Worm (Caenorhabditis elegans) whole organism, mixed stage, embryonic: Measurements from ENCODE around the gene znf-598.
A peak's percentile ranks its signal among the peaks of the same experiment; 100 is the strongest.
"Not testable (repeated sequence)": the region's sequence is repeated elsewhere in the genome, so short reads cannot be mapped to it uniquely, and the experiment has no call there.

Experiments
- M03D4.4 ChIP-seq: sonication (generic microtip); optimal IDR thresholded peaks from 2 replicates; lab custom pipeline; 2017; ENCODE audit warnings: mild to moderate bottlenecking, missing genetic modification characterization, missing compliant biosample characterization
- bed-3 ChIP-seq: fragments of 200-800 bp; sonication (Bioruptor generic); optimal IDR thresholded peaks from 3 replicates; lab custom pipeline; 2018; ENCODE audit warnings: mild to moderate bottlenecking, missing genetic modification characterization, moderate library complexity, missing compliant biosample characterization
- blmp-1 ChIP-seq: fragments of 150-350 bp; optimal IDR thresholded peaks from 2 replicates; lab custom pipeline; 2014; ENCODE audit warnings: missing biosample characterization, missing genetic modification characterization
- ceh-39 ChIP-seq: fragments of 150-350 bp; optimal IDR thresholded peaks from 2 replicates; lab custom pipeline; 2014; ENCODE audit warnings: missing biosample characterization, missing genetic modification characterization
- ceh-43 ChIP-seq: fragments of 200-800 bp; sonication (Bioruptor generic); optimal IDR thresholded peaks from 2 replicates; lab custom pipeline; 2018; ENCODE audit warnings: mild to moderate bottlenecking, missing genetic modification characterization, moderate library complexity, missing compliant biosample characterization
- ceh-83 ChIP-seq: fragments of 200-800 bp; sonication (Bioruptor generic); optimal IDR thresholded peaks from 2 replicates; lab custom pipeline; 2018; ENCODE audit warnings: mild to moderate bottlenecking, missing genetic modification characterization, missing compliant biosample characterization
- ces-1 ChIP-seq: fragments of 150-350 bp; optimal IDR thresholded peaks from 2 replicates; lab custom pipeline; 2014; ENCODE audit warnings: missing biosample characterization, missing genetic modification reagents, missing genetic modification characterization
- cnd-1 ChIP-seq: fragments of 200-800 bp; sonication (Bioruptor generic); optimal IDR thresholded peaks from 2 replicates; lab custom pipeline; 2018; ENCODE audit warnings: mild to moderate bottlenecking, missing genetic modification characterization, missing compliant biosample characterization
- elt-1 ChIP-seq: sonication (generic microtip); optimal IDR thresholded peaks from 2 replicates; lab custom pipeline; 2017; ENCODE audit warnings: missing genetic modification characterization, mild to moderate bottlenecking, missing compliant biosample characterization, antibody characterized with exemption, moderate library complexity, borderline replicate concordance; ENCODE audit not compliant: insufficient read depth
- flh-1 ChIP-seq: fragments of 200-800 bp; sonication (Bioruptor generic); optimal IDR thresholded peaks from 2 replicates; lab custom pipeline; 2018; ENCODE audit warnings: mild to moderate bottlenecking, missing genetic modification characterization, moderate library complexity, missing compliant biosample characterization
- ham-2 ChIP-seq: fragments of 200-800 bp; sonication (Bioruptor generic); optimal IDR thresholded peaks from 2 replicates; lab custom pipeline; 2018; ENCODE audit warnings: mild to moderate bottlenecking, missing genetic modification characterization, missing compliant biosample characterization
- hlh-1 ChIP-seq: fragments of 150-350 bp; optimal IDR thresholded peaks from 2 replicates; lab custom pipeline; 2014; ENCODE audit warnings: missing biosample characterization, missing genetic modification reagents, missing genetic modification characterization
- lsy-2 ChIP-seq: fragments of 150-350 bp; optimal IDR thresholded peaks from 2 replicates; lab custom pipeline; 2014; ENCODE audit warnings: missing biosample characterization, missing genetic modification characterization
- mab-5 ChIP-seq: fragments of 150-350 bp; optimal IDR thresholded peaks from 2 replicates; lab custom pipeline; 2014; ENCODE audit warnings: missing biosample characterization, missing genetic modification characterization
- mep-1 ChIP-seq: fragments of 150-350 bp; optimal IDR thresholded peaks from 2 replicates; lab custom pipeline; 2017; ENCODE audit warnings: missing biosample characterization, missing genetic modification reagents, missing genetic modification characterization, inconsistent platforms
- nhr-12 ChIP-seq: fragments of 150-350 bp; optimal IDR thresholded peaks from 2 replicates; lab custom pipeline; 2014; ENCODE audit warnings: missing biosample characterization, missing genetic modification characterization
- nhr-2 ChIP-seq: fragments of 150-350 bp; optimal IDR thresholded peaks from 2 replicates; lab custom pipeline; 2014; ENCODE audit warnings: missing biosample characterization, missing genetic modification characterization
- nhr-28 ChIP-seq: fragments of 150-350 bp; optimal IDR thresholded peaks from 2 replicates; lab custom pipeline; 2014; ENCODE audit warnings: missing biosample characterization, missing genetic modification characterization
- nhr-76 ChIP-seq: sonication (generic microtip); optimal IDR thresholded peaks from 2 replicates; lab custom pipeline; 2017; ENCODE audit warnings: missing biosample characterization, missing genetic modification characterization
- pha-4 ChIP-seq: fragments of 150-350 bp; optimal IDR thresholded peaks from 2 replicates; lab custom pipeline; 2018; ENCODE audit warnings: missing biosample characterization, missing genetic modification reagents, missing genetic modification characterization
- sem-2 ChIP-seq: fragments of 200-800 bp; sonication (Bioruptor generic); optimal IDR thresholded peaks from 2 replicates; lab custom pipeline; 2018; ENCODE audit warnings: mild to moderate bottlenecking, missing genetic modification characterization, missing compliant biosample characterization
- snpc-4 ChIP-seq: fragments of 150-350 bp; optimal IDR thresholded peaks from 2 replicates; lab custom pipeline; 2014; ENCODE audit warnings: missing biosample characterization, missing genetic modification characterization
- sptf-1 ChIP-seq: sonication (generic microtip); optimal IDR thresholded peaks from 2 replicates; lab custom pipeline; 2017; ENCODE audit warnings: mild to moderate bottlenecking, missing genetic modification characterization, moderate library complexity, missing compliant biosample characterization
- tbx-8 ChIP-seq: fragments of 200-800 bp; sonication (Bioruptor generic); optimal IDR thresholded peaks from 2 replicates; lab custom pipeline; 2018; ENCODE audit warnings: mild to moderate bottlenecking, missing genetic modification characterization, moderate library complexity, missing compliant biosample characterization
- unc-120 ChIP-seq: sonication (generic microtip); optimal IDR thresholded peaks from 2 replicates; lab custom pipeline; 2017; ENCODE audit warnings: missing genetic modification characterization, missing compliant biosample characterization; ENCODE audit not compliant: poor library complexity, severe bottlenecking
- unc-39 ChIP-seq: fragments of 150-350 bp; optimal IDR thresholded peaks from 2 replicates; lab custom pipeline; 2014; ENCODE audit warnings: missing biosample characterization, missing genetic modification characterization
- unc-62 ChIP-seq: fragments of 150-350 bp; optimal IDR thresholded peaks from 2 replicates; lab custom pipeline; 2014; ENCODE audit warnings: missing biosample characterization, missing genetic modification reagents, missing genetic modification characterization
- zip-8 ChIP-seq: fragments of 150-350 bp; optimal IDR thresholded peaks from 2 replicates; lab custom pipeline; 2014; ENCODE audit warnings: missing biosample characterization, missing genetic modification characterization
- ztf-11 ChIP-seq: fragments of 150-350 bp; optimal IDR thresholded peaks from 2 replicates; lab custom pipeline; 2014; ENCODE audit warnings: missing biosample characterization, missing genetic modification characterization

znf-598 gene

ce11 chrII:7024897-7025852 lies at the start of gene znf-598:
znf-598 (plus strand) TSS chrII:7025802.
- TF ChIP-seq sptf-1 (tag; lab: Kevin White, UChicago) (peak; percentile 1), tbx-8 (GFP tag; lab: Kevin White, UChicago) (no peak), unc-120 (tag; lab: Kevin White, UChicago) (no peak), blmp-1 (tag; lab: Kevin White, UChicago) (no peak), lsy-2 (tag; lab: Kevin White, UChicago) (peak; percentile 21), flh-1 (GFP tag; lab: Kevin White, UChicago) (no peak), ceh-43 (GFP tag; lab: Kevin White, UChicago) (no peak), ces-1 (GFP tag; lab: Kevin White, UChicago) (no peak), mep-1 (tag; lab: Kevin White, UChicago) (peak; percentile 29), pha-4 (tag; lab: Kevin White, UChicago) (peak; percentile 65)

ce11 chrII:6977732-6978131 lies 47.9 kb upstream of the znf-598 start, which contains the start of gene C15F1.8:
C15F1.8 (minus strand) TSS chrII:6977832.
- TF ChIP-seq snpc-4 (tag; lab: Kevin White, UChicago); ceh-83 (GFP tag; lab: Kevin White, UChicago); M03D4.4 (tag; lab: Kevin White, UChicago): not testable (repeated sequence)

- no peak for TF ChIP-seq elt-1
- TF ChIP-seq mab-5 (tag; lab: Kevin White, UChicago), result no peak
- no peak for TF ChIP-seq unc-120 (tag; lab: Kevin White, UChicago)
- no peak for TF ChIP-seq ham-2 (GFP tag; lab: Kevin White, UChicago)
- no peak for TF ChIP-seq unc-39 (tag; lab: Kevin White, UChicago)
- TF ChIP-seq snpc-4 (tag; lab: Kevin White, UChicago), result no peak
- TF ChIP-seq sem-2, result no peak
- no peak for TF ChIP-seq zip-8 (tag; lab: Kevin White, UChicago)
- no peak for TF ChIP-seq unc-62 (GFP tag; lab: Kevin White, UChicago)
- no peak for TF ChIP-seq blmp-1 (tag; lab: Kevin White, UChicago)
- TF ChIP-seq ceh-39 (tag; lab: Kevin White, UChicago), result no peak
- no peak for TF ChIP-seq ceh-83 (GFP tag; lab: Kevin White, UChicago)
- no peak for TF ChIP-seq nhr-2 (tag; lab: Kevin White, UChicago)
- TF ChIP-seq nhr-28 (tag; lab: Kevin White, UChicago), result no peak
- no peak for TF ChIP-seq nhr-76 (tag; lab: Kevin White, UChicago)
- no peak for TF ChIP-seq pha-4 (tag; lab: Kevin White, UChicago)
Measured at ce11 chrII:6978908-6979307, 46.7 kb upstream of the znf-598 start.

ce11 chrII:6979646-6980045 lies 46.0 kb upstream of the znf-598 start, which contains the start of gene C15F1.2:
C15F1.2 (plus strand) TSS chrII:6979953.
- TF ChIP-seq blmp-1 (tag; lab: Kevin White, UChicago) (peak; percentile 44), ceh-43 (GFP tag; lab: Kevin White, UChicago) (no peak)

ce11 chrII:6989830-6990287 lies 35.7 kb upstream of the znf-598 start, which contains the start of gene C15F1.1:
C15F1.1 (plus strand) TSS chrII:6989880.
- TF ChIP-seq nhr-12 (tag; lab: Kevin White, UChicago) (no peak), sem-2 (no peak), hlh-1 (tag; lab: Kevin White, UChicago) (no peak), bed-3 (no peak), elt-1 (no peak), unc-120 (tag; lab: Kevin White, UChicago) (no peak), ces-1 (GFP tag; lab: Kevin White, UChicago) (no peak), nhr-2 (tag; lab: Kevin White, UChicago) (no peak), blmp-1 (tag; lab: Kevin White, UChicago) (no peak), nhr-76 (tag; lab: Kevin White, UChicago) (no peak), ztf-11 (no peak), zip-8 (tag; lab: Kevin White, UChicago) (no peak), cnd-1 (tag; lab: Kevin White, UChicago) (no peak)
